Worm (Caenorhabditis elegans): ENCODE measurements around the gene rml-1.

The rml-1 gene

ce11 chrIII:13768074-13768662 is at the start of gene rml-1:
rml-1 (minus strand) TSS chrIII:13768092.
- TF ChIP-seq nhr-10 (tag; optimal IDR thresholded peaks at IDR 0.05) (no peak), lin-39 (tag; optimal IDR thresholded peaks at IDR 0.05) (no peak), nhr-102 (tag; optimal IDR thresholded peaks at IDR 0.05) (no peak), ceh-20 (GFP tag; IDR thresholded peaks at IDR 0.05) (no peak), F49E8.2 (tag; optimal IDR thresholded peaks at IDR 0.05; ENCODE audit: borderline replicate concordance) (peak; percentile 66), Y105C5A.15 (GFP tag; IDR thresholded peaks at IDR 0.05) (no peak), unc-62 (GFP tag; optimal IDR thresholded peaks at IDR 0.05 in 1 of 2) (peak in 1 of 2 experiments; percentile 0), unc-62 (tag; optimal IDR thresholded peaks at IDR 0.05) (no peak), Y75B8A.6 (GFP tag; IDR thresholded peaks at IDR 0.05) (no peak), dmd-8 (GFP tag; IDR thresholded peaks at IDR 0.05) (no peak), mes-2 (tag; optimal IDR thresholded peaks at IDR 0.05; ENCODE audit: poor library complexity, severe bottlenecking) (peak; percentile 22), egl-27 (tag; optimal IDR thresholded peaks at IDR 0.05) (no peak), lin-38 (GFP tag; IDR thresholded peaks at IDR 0.05) (peak; percentile 55), tra-1 (GFP tag; IDR thresholded peaks at IDR 0.05) (no peak), dve-1 (tag; optimal IDR thresholded peaks at IDR 0.05; ENCODE audit: insufficient read depth) (no peak), mdl-1 (tag; optimal IDR thresholded peaks at IDR 0.05) (no peak), attf-4 (tag; optimal IDR thresholded peaks at IDR 0.05) (no peak), Y48G9A.11 (GFP tag; IDR thresholded peaks at IDR 0.05) (no peak), mep-1 (tag; optimal IDR thresholded peaks at IDR 0.05) (no peak), zfp-3 (GFP tag; conservative IDR thresholded peaks at IDR 0.05) (no peak), ceh-28 (tag; optimal IDR thresholded peaks at IDR 0.05) (no peak), set-16 (GFP tag; IDR thresholded peaks at IDR 0.05) (no peak), T26A8.4 (GFP tag; IDR thresholded peaks at IDR 0.05) (no peak), madf-9 (GFP tag; conservative IDR thresholded peaks at IDR 0.05) (no peak), ama-1 (optimal IDR thresholded peaks at IDR 0.05) (peak; percentile 58), F26F4.8 (GFP tag; conservative IDR thresholded peaks at IDR 0.05) (no peak), dmd-6 (GFP tag; IDR thresholded peaks at IDR 0.05) (no peak), daf-16 (GFP tag; optimal IDR thresholded peaks at IDR 0.05) (no peak), daf-16 (tag; optimal IDR thresholded peaks at IDR 0.05) (peak; percentile 9), jun-1 (tag; optimal IDR thresholded peaks at IDR 0.05) (no peak), aha-1 (tag) (peak; percentile 17), lim-7 (GFP tag; IDR thresholded peaks at IDR 0.05) (no peak), hif-1 (tag; optimal IDR thresholded peaks at IDR 0.05) (peak in 1 of 2 experiments; percentile 88), nhr-111 (GFP tag; optimal IDR thresholded peaks at IDR 0.05) (no peak), lin-1 (GFP tag; IDR thresholded peaks at IDR 0.05) (no peak)

ce11 chrIII:13780199-13780706 is 12.4 kb upstream of the rml-1 start, which contains the start of gene pot-3:
pot-3 (plus strand) TSS chrIII:13780215.
- no peak for TF ChIP-seq egl-43 (GFP tag; IDR thresholded peaks at IDR 0.05)
- TF ChIP-seq duxl-1 (tag; optimal IDR thresholded peaks at IDR 0.05; ENCODE audit: poor library complexity), result peak; percentile 47
- peak; percentile 45 for TF ChIP-seq mes-2 (tag; optimal IDR thresholded peaks at IDR 0.05; ENCODE audit: poor library complexity, severe bottlenecking)
- peak in 1 of 2 experiments; percentile 79 for TF ChIP-seq unc-62 (GFP tag; optimal IDR thresholded peaks at IDR 0.05 in 1 of 2)
- TF ChIP-seq unc-62 (tag; optimal IDR thresholded peaks at IDR 0.05), result no peak
- no peak for TF ChIP-seq lin-13 (GFP tag; optimal IDR thresholded peaks at IDR 0.05)
- no peak for TF ChIP-seq T26A8.4 (GFP tag; IDR thresholded peaks at IDR 0.05)
- no peak for TF ChIP-seq Y48G9A.11 (GFP tag; IDR thresholded peaks at IDR 0.05)
- no peak for TF ChIP-seq ceh-32 (tag; optimal IDR thresholded peaks at IDR 0.05; ENCODE audit: poor library complexity)
- no peak for TF ChIP-seq lir-3 (tag; optimal IDR thresholded peaks at IDR 0.05)
- no peak for TF ChIP-seq daf-19 (GFP tag; conservative IDR thresholded peaks at IDR 0.05)
